Fruit fly (Drosophila melanogaster) whole organism, embryonic: ENCODE data around the gene zen2.

Source experiments
- Atf6 ChIP-seq: fragments of 200-800 bp; sonication (Bioruptor generic); IDR thresholded peaks from 2 replicates; pipeline ENCODE4 v1.3.6; 2022; ENCODE audit warnings: missing biosample characterization, missing genetic modification characterization
- Bdp1 ChIP-seq: fragments of 200-800 bp; sonication (Bioruptor generic); optimal IDR thresholded peaks from 3 replicates; lab custom pipeline; 2016; ENCODE audit warnings: missing biosample characterization, missing genetic modification characterization
- Blimp-1 ChIP-seq: fragments of 200-800 bp; sonication (Bioruptor generic); optimal IDR thresholded peaks from 3 replicates; lab custom pipeline; 2018; ENCODE audit warnings: missing biosample characterization, missing genetic modification characterization, mild to moderate bottlenecking, moderate library complexity, missing genetic modification reagents
- CG11504 ChIP-seq: fragments of 200-800 bp; sonication (Bioruptor generic); optimal IDR thresholded peaks from 3 replicates; lab custom pipeline; 2019; ENCODE audit warnings: missing biosample characterization, mild to moderate bottlenecking, missing genetic modification characterization, moderate library complexity
- CG14710 ChIP-seq: fragments of 200-800 bp; sonication (Bioruptor generic); optimal IDR thresholded peaks from 3 replicates; lab custom pipeline; 2019; ENCODE audit warnings: missing biosample characterization, mild to moderate bottlenecking, missing genetic modification characterization, moderate library complexity
- CG15696 ChIP-seq: fragments of 200-800 bp; sonication (Bioruptor generic); optimal IDR thresholded peaks from 2 replicates; lab custom pipeline; 2019; ENCODE audit warnings: missing biosample characterization, mild to moderate bottlenecking, missing genetic modification characterization, moderate library complexity
- CG17186 ChIP-seq: fragments of 200-800 bp; sonication (Bioruptor generic); optimal IDR thresholded peaks from 3 replicates; lab custom pipeline; 2017; ENCODE audit warnings: missing biosample characterization, missing genetic modification reagents, missing genetic modification characterization
- CG17361 ChIP-seq: fragments of 200-800 bp; sonication (Bioruptor generic); IDR thresholded peaks from 3 replicates; pipeline ENCODE4 v1.3.6; 2022; ENCODE audit warnings: missing biosample characterization, missing genetic modification characterization
- CG17385 ChIP-seq: fragments of 200-800 bp; sonication (Bioruptor generic); optimal IDR thresholded peaks from 3 replicates; lab custom pipeline; 2018; ENCODE audit warnings: missing biosample characterization, mild to moderate bottlenecking, missing genetic modification characterization
- CG17829 ChIP-seq: fragments of 200-800 bp; optimal IDR thresholded peaks from 2 replicates; lab custom pipeline; 2019; ENCODE audit warnings: missing biosample characterization, mild to moderate bottlenecking, missing genetic modification characterization, moderate library complexity
- CG2875 ChIP-seq: fragments of 200-800 bp; sonication (Bioruptor generic); optimal IDR thresholded peaks from 2 replicates; lab custom pipeline; 2017; ENCODE audit warnings: missing biosample characterization, mild to moderate bottlenecking, missing genetic modification characterization, missing genetic modification reagents
- CG32532 ChIP-seq: fragments of 200-800 bp; sonication (Bioruptor generic); IDR thresholded peaks from 2 replicates; pipeline ENCODE4 v1.3.6; 2022; ENCODE audit warnings: missing biosample characterization, missing genetic modification characterization
- CG32767 ChIP-seq: fragments of 200-800 bp; sonication (Bioruptor generic); IDR thresholded peaks from 2 replicates; pipeline ENCODE4 v1.3.6; 2022; ENCODE audit warnings: missing biosample characterization, missing genetic modification characterization
- CG33557 ChIP-seq: fragments of 200-800 bp; sonication (Bioruptor generic); optimal IDR thresholded peaks from 2 replicates; lab custom pipeline; 2019; ENCODE audit warnings: missing biosample characterization, mild to moderate bottlenecking, missing genetic modification characterization, moderate library complexity
- CG4424 ChIP-seq: fragments of 200-800 bp; sonication (Bioruptor generic); optimal IDR thresholded peaks from 3 replicates; lab custom pipeline; 2016; ENCODE audit warnings: missing biosample characterization, missing genetic modification characterization
- CG7556 ChIP-seq: fragments of 200-800 bp; sonication (Bioruptor generic); optimal IDR thresholded peaks from 2 replicates; lab custom pipeline; 2017; ENCODE audit warnings: missing biosample characterization, mild to moderate bottlenecking, missing genetic modification characterization
- CG7745 ChIP-seq: fragments of 200-800 bp; sonication (Bioruptor generic); optimal IDR thresholded peaks from 2 replicates; lab custom pipeline; 2018; ENCODE audit warnings: missing biosample characterization, mild to moderate bottlenecking, missing genetic modification characterization, moderate library complexity
- CG7963 ChIP-seq: fragments of 200-800 bp; sonication (Bioruptor generic); IDR thresholded peaks from 3 replicates; pipeline ENCODE4 v1.3.6; 2022; ENCODE audit warnings: missing biosample characterization, missing genetic modification characterization; ENCODE audit not compliant: partially characterized antibody
- CG8388 ChIP-seq: fragments of 200-800 bp; sonication (Bioruptor generic); optimal IDR thresholded peaks from 2 replicates; lab custom pipeline; 2019; ENCODE audit warnings: missing biosample characterization, mild to moderate bottlenecking, missing genetic modification characterization, moderate library complexity
- Camta ChIP-seq: fragments of 200-800 bp; sonication (Bioruptor generic); optimal IDR thresholded peaks from 2 replicates; lab custom pipeline; 2016; ENCODE audit warnings: missing biosample characterization, missing genetic modification characterization
- D19A ChIP-seq: fragments of 200-800 bp; optimal IDR thresholded peaks from 3 replicates; lab custom pipeline; 2019; ENCODE audit warnings: missing biosample characterization, mild to moderate bottlenecking, missing genetic modification characterization, moderate library complexity
- Deaf1 ChIP-seq: fragments of 200-800 bp; optimal IDR thresholded peaks from 3 replicates; lab custom pipeline; 2019; ENCODE audit warnings: missing biosample characterization, mild to moderate bottlenecking, missing genetic modification characterization, moderate library complexity
- Dfd ChIP-seq, 2 experiments: fragments of >200 bp; optimal IDR thresholded peaks; 2 replicates each; lab custom pipeline; 2017; ENCODE audit warnings: missing biosample characterization in 2 of 2, missing genetic modification characterization in 2 of 2
- Dip3 ChIP-seq: fragments of 200-800 bp; sonication (Bioruptor generic); optimal IDR thresholded peaks from 3 replicates; lab custom pipeline; 2016; ENCODE audit warnings: missing biosample characterization, missing genetic modification characterization
- Dp ChIP-seq: fragments of 200-800 bp; sonication (Bioruptor generic); optimal IDR thresholded peaks from 2 replicates; lab custom pipeline; 2018; ENCODE audit warnings: missing biosample characterization, mild to moderate bottlenecking, missing genetic modification characterization, moderate library complexity
- Neu2 ChIP-seq: fragments of 200-800 bp; sonication (Bioruptor generic); optimal IDR thresholded peaks from 3 replicates; lab custom pipeline; 2016; ENCODE audit warnings: missing biosample characterization, missing genetic modification characterization, borderline replicate concordance
- Oli ChIP-seq: fragments of 200-800 bp; sonication (Bioruptor generic); optimal IDR thresholded peaks from 2 replicates; lab custom pipeline; 2018; ENCODE audit warnings: missing biosample characterization, mild to moderate bottlenecking, missing genetic modification characterization, moderate library complexity
- Poxn ChIP-seq: fragments of 200-800 bp; sonication (Bioruptor generic); IDR thresholded peaks from 2 replicates; pipeline ENCODE4 v1.3.6; 2022; ENCODE audit warnings: missing biosample characterization, missing genetic modification characterization
- Ravus ChIP-seq: fragments of 200-800 bp; sonication (Bioruptor generic); IDR thresholded peaks from 2 replicates; pipeline ENCODE4 v1.3.6; 2022; ENCODE audit warnings: missing biosample characterization, missing genetic modification characterization
- Sox100B ChIP-seq: fragments of 200-800 bp; sonication (Bioruptor generic); optimal IDR thresholded peaks from 3 replicates; lab custom pipeline; 2018; ENCODE audit warnings: missing biosample characterization, mild to moderate bottlenecking, missing genetic modification characterization
- Ssrp ChIP-seq: fragments of 200-800 bp; sonication (Bioruptor generic); optimal IDR thresholded peaks from 2 replicates; lab custom pipeline; 2018; ENCODE audit warnings: missing biosample characterization, mild to moderate bottlenecking, missing genetic modification characterization, moderate library complexity
- TFAM ChIP-seq: fragments of 200-800 bp; sonication (Bioruptor generic); optimal IDR thresholded peaks from 2 replicates; lab custom pipeline; 2017; ENCODE audit warnings: missing biosample characterization, missing genetic modification characterization, inconsistent platforms
- az2 ChIP-seq: fragments of 200-800 bp; sonication (Bioruptor generic); optimal IDR thresholded peaks from 3 replicates; lab custom pipeline; 2016; ENCODE audit warnings: missing biosample characterization, missing genetic modification characterization
- cato ChIP-seq: fragments of 200-800 bp; sonication (Bioruptor generic); optimal IDR thresholded peaks from 2 replicates; lab custom pipeline; 2016; ENCODE audit warnings: missing biosample characterization, missing genetic modification characterization, borderline replicate concordance
- dmrt99B ChIP-seq: fragments of 200-800 bp; sonication (Bioruptor generic); optimal IDR thresholded peaks from 2 replicates; lab custom pipeline; 2018; ENCODE audit warnings: missing biosample characterization, mild to moderate bottlenecking, missing genetic modification characterization, moderate library complexity
- dpn ChIP-seq, 2 experiments: fragments of 200-800 bp; sonication (Bioruptor generic); optimal IDR thresholded peaks; 3 replicates each; lab custom pipeline; 2016; ENCODE audit warnings: missing biosample characterization in 2 of 2, missing genetic modification characterization in 2 of 2
- fd96Cb ChIP-seq: fragments of 200-800 bp; sonication (Bioruptor generic); optimal IDR thresholded peaks from 2 replicates; lab custom pipeline; 2018; ENCODE audit warnings: missing biosample characterization, mild to moderate bottlenecking, missing genetic modification characterization, moderate library complexity
- gem ChIP-seq: fragments of 200-800 bp; sonication (Bioruptor generic); optimal IDR thresholded peaks from 2 replicates; lab custom pipeline; 2019; ENCODE audit warnings: missing biosample characterization, mild to moderate bottlenecking, missing genetic modification characterization, moderate library complexity
- nerfin-1 ChIP-seq: fragments of 200-800 bp; sonication (Bioruptor generic); optimal IDR thresholded peaks from 3 replicates; lab custom pipeline; 2019; ENCODE audit warnings: missing biosample characterization, mild to moderate bottlenecking, missing genetic modification characterization, moderate library complexity
- prd ChIP-seq, 3 experiments: fragments of >200 bp in 2 of 3; fragments of 200-800 bp in 1 of 3; sonication (Bioruptor generic) in 1 of 3; optimal IDR thresholded peaks in 2 of 3; IDR thresholded peaks in 1 of 3; 2 replicates in 2 of 3; 3 replicates in 1 of 3; pipeline versions ENCODE4 v1.3.6 to Lab custom; 2017 to 2022; ENCODE audit warnings: missing biosample characterization in 1 of 3, missing genetic modification characterization in 1 of 3
- row ChIP-seq: fragments of 200-800 bp; sonication (Bioruptor generic); IDR thresholded peaks from 3 replicates; pipeline ENCODE4 v1.3.6; 2022; ENCODE audit warnings: missing biosample characterization, missing genetic modification characterization
- salm ChIP-seq: fragments of 200-800 bp; sonication (Bioruptor generic); optimal IDR thresholded peaks from 2 replicates; lab custom pipeline; 2018; ENCODE audit warnings: missing biosample characterization, mild to moderate bottlenecking, missing genetic modification characterization
- tin ChIP-seq: fragments of 200-800 bp; sonication (Bioruptor generic); optimal IDR thresholded peaks from 3 replicates; lab custom pipeline; 2016; ENCODE audit warnings: missing biosample characterization, missing genetic modification characterization
- tio ChIP-seq: fragments of 200-800 bp; sonication (Bioruptor generic); optimal IDR thresholded peaks from 2 replicates; lab custom pipeline; 2017; ENCODE audit warnings: missing biosample characterization, missing genetic modification characterization, inconsistent platforms
- twi ChIP-seq: fragments of 200-800 bp; optimal IDR thresholded peaks from 2 replicates; lab custom pipeline; 2019; ENCODE audit warnings: missing biosample characterization, mild to moderate bottlenecking, missing genetic modification characterization, moderate library complexity
- unpg ChIP-seq: fragments of 200-800 bp; sonication (Bioruptor generic); optimal IDR thresholded peaks from 3 replicates; lab custom pipeline; 2018; ENCODE audit warnings: missing biosample characterization, mild to moderate bottlenecking, missing genetic modification characterization, moderate library complexity
- zf30C ChIP-seq: fragments of 200-800 bp; sonication (Bioruptor generic); optimal IDR thresholded peaks from 3 replicates; lab custom pipeline; 2018; ENCODE audit warnings: missing biosample characterization, mild to moderate bottlenecking, missing genetic modification characterization
- zfh1 ChIP-seq: fragments of 200-800 bp; sonication (Bioruptor generic); IDR thresholded peaks from 3 replicates; pipeline ENCODE4 v1.3.6; 2022; ENCODE audit warnings: missing biosample characterization, missing genetic modification characterization

zen2 gene

dm6 chr3R:6723537-6724171 lies 20.3 kb downstream of the zen2 start (continued):
- TF ChIP-seq Bdp1 (GFP tag; lab: Kevin White, UChicago) = no peak
- TF ChIP-seq Camta (GFP tag; lab: Kevin White, UChicago) = peak; percentile 25
- no peak for TF ChIP-seq Dp
- TF ChIP-seq Dfd (GFP tag; optimal IDR thresholded peaks at IDR 0.05; lab: Kevin White, UChicago) = no peak
- peak; percentile 42 for TF ChIP-seq nerfin-1 (tag; lab: Kevin White, UChicago)
- TF ChIP-seq Neu2 (GFP tag; lab: Kevin White, UChicago) = peak; percentile 9
- peak; percentile 35 for TF ChIP-seq Ssrp (tag; lab: Kevin White, UChicago)
- TF ChIP-seq CG17829 = peak; percentile 61
- TF ChIP-seq Ravus (GFP tag; lab: Robert Waterston, UW) = no peak
- peak; percentile 44 for TF ChIP-seq D19A (tag; lab: Kevin White, UChicago)
- TF ChIP-seq Dip3 (GFP tag; lab: Kevin White, UChicago) = no peak
- peak; percentile 58 for TF ChIP-seq Blimp-1 (GFP tag; lab: Kevin White, UChicago)
- TF ChIP-seq Sox100B = peak; percentile 56
- TF ChIP-seq CG33557 = peak; percentile 17
- peak; percentile 19 for TF ChIP-seq CG4424 (GFP tag; lab: Kevin White, UChicago)
- TF ChIP-seq CG15696 (tag; lab: Kevin White, UChicago) = peak; percentile 72
- TF ChIP-seq Poxn = no peak
- TF ChIP-seq gem (tag; lab: Kevin White, UChicago) = peak; percentile 73
- no peak for TF ChIP-seq TFAM (GFP tag; lab: Kevin White, UChicago)
- no peak for TF ChIP-seq CG32532 (GFP tag; lab: Robert Waterston, UW)
- TF ChIP-seq CG8388 = peak; percentile 42
- TF ChIP-seq CG2875 (GFP tag; lab: Kevin White, UChicago) = peak; percentile 40
- peak; percentile 66 for TF ChIP-seq dmrt99B (tag; lab: Kevin White, UChicago)
- TF ChIP-seq CG7556 (GFP tag; lab: Kevin White, UChicago) = peak; percentile 51
- TF ChIP-seq CG17361 (GFP tag; lab: Robert Waterston, UW) = peak; percentile 71
- TF ChIP-seq tin (GFP tag; lab: Kevin White, UChicago) = peak; percentile 26
- TF ChIP-seq salm (tag; lab: Kevin White, UChicago) = no peak
- TF ChIP-seq zfh1 = peak; percentile 42; the same call in 1 of the 3 replicates
- TF ChIP-seq CG7963 (GFP tag; lab: Robert Waterston, UW) = no peak
- peak; percentile 48; the same call in 1 of the 3 replicates for TF ChIP-seq row (GFP tag; lab: Robert Waterston, UW)
- TF ChIP-seq az2 (GFP tag; lab: Kevin White, UChicago) = peak; percentile 38
- TF ChIP-seq dpn (GFP tag; optimal IDR thresholded peaks at IDR 0.05; lab: Kevin White, UChicago) = peak in 1 of 2 experiments; percentile 2
- TF ChIP-seq Atf6 = no peak
- peak; percentile 83 for TF ChIP-seq zf30C (GFP tag; lab: Kevin White, UChicago)
- peak; percentile 59 for TF ChIP-seq fd96Cb
- TF ChIP-seq Deaf1 (tag; lab: Kevin White, UChicago) = peak; percentile 15
- peak; percentile 4 for TF ChIP-seq CG17385 (GFP tag; lab: Kevin White, UChicago)
- TF ChIP-seq CG11504 (tag; lab: Kevin White, UChicago) = peak; percentile 62
- peak; percentile 32 for TF ChIP-seq Oli (tag; lab: Kevin White, UChicago)
- no peak for TF ChIP-seq CG32767 (GFP tag; lab: Robert Waterston, UW)
- TF ChIP-seq CG7745 (tag; lab: Kevin White, UChicago) = no peak
- TF ChIP-seq unpg (GFP tag; lab: Kevin White, UChicago) = peak; percentile 28
- no peak for TF ChIP-seq CG17186
- TF ChIP-seq cato (GFP tag; lab: Kevin White, UChicago) = no peak
- TF ChIP-seq twi (tag; lab: Kevin White, UChicago) = no peak
- no peak for TF ChIP-seq tio (GFP tag; lab: Kevin White, UChicago)
- peak; percentile 63 for TF ChIP-seq CG14710 (tag; lab: Kevin White, UChicago)
- TF ChIP-seq prd (optimal IDR thresholded peaks at IDR 0.05; lab: Kevin White, UChicago) = no peak
- TF ChIP-seq prd (GFP tag; IDR thresholded peaks at IDR 0.05; lab: Robert Waterston, UW) = peak; percentile 69; the same call in 2 of the 3 replicates
